Worm (Caenorhabditis elegans) whole organism, mixed stage, embryonic: ENCODE measurements around the gene dhs-21.

ENCODE experiments used
- blmp-1 ChIP-seq: fragments of 150-350 bp; optimal IDR thresholded peaks from 2 replicates; lab custom pipeline; 2014; ENCODE audit warnings: missing biosample characterization, missing genetic modification characterization
- ceh-39 ChIP-seq: fragments of 150-350 bp; optimal IDR thresholded peaks from 2 replicates; lab custom pipeline; 2014; ENCODE audit warnings: missing biosample characterization, missing genetic modification characterization
- ceh-43 ChIP-seq: fragments of 200-800 bp; sonication (Bioruptor generic); optimal IDR thresholded peaks from 2 replicates; lab custom pipeline; 2018; ENCODE audit warnings: mild to moderate bottlenecking, missing genetic modification characterization, moderate library complexity, missing compliant biosample characterization
- ceh-83 ChIP-seq: fragments of 200-800 bp; sonication (Bioruptor generic); optimal IDR thresholded peaks from 2 replicates; lab custom pipeline; 2018; ENCODE audit warnings: mild to moderate bottlenecking, missing genetic modification characterization, missing compliant biosample characterization
- ces-1 ChIP-seq: fragments of 150-350 bp; optimal IDR thresholded peaks from 2 replicates; lab custom pipeline; 2014; ENCODE audit warnings: missing biosample characterization, missing genetic modification reagents, missing genetic modification characterization
- flh-1 ChIP-seq: fragments of 200-800 bp; sonication (Bioruptor generic); optimal IDR thresholded peaks from 2 replicates; lab custom pipeline; 2018; ENCODE audit warnings: mild to moderate bottlenecking, missing genetic modification characterization, moderate library complexity, missing compliant biosample characterization
- lin-13 ChIP-seq: fragments of 150-350 bp; optimal IDR thresholded peaks from 2 replicates; lab custom pipeline; 2014; ENCODE audit warnings: missing biosample characterization, missing genetic modification characterization
- lin-32 ChIP-seq: fragments of 200-800 bp; sonication (Bioruptor generic); optimal IDR thresholded peaks from 2 replicates; lab custom pipeline; 2018; ENCODE audit warnings: mild to moderate bottlenecking, missing genetic modification characterization, missing compliant biosample characterization
- mls-2 ChIP-seq: sonication (generic microtip); optimal IDR thresholded peaks from 2 replicates; lab custom pipeline; 2016; ENCODE audit warnings: mild to moderate bottlenecking, missing genetic modification characterization, moderate library complexity, missing compliant biosample characterization
- nhr-2 ChIP-seq: fragments of 150-350 bp; optimal IDR thresholded peaks from 2 replicates; lab custom pipeline; 2014; ENCODE audit warnings: missing biosample characterization, missing genetic modification characterization
- pha-4 ChIP-seq: fragments of 150-350 bp; optimal IDR thresholded peaks from 2 replicates; lab custom pipeline; 2018; ENCODE audit warnings: missing biosample characterization, missing genetic modification reagents, missing genetic modification characterization

Gene dhs-21

DNA sequence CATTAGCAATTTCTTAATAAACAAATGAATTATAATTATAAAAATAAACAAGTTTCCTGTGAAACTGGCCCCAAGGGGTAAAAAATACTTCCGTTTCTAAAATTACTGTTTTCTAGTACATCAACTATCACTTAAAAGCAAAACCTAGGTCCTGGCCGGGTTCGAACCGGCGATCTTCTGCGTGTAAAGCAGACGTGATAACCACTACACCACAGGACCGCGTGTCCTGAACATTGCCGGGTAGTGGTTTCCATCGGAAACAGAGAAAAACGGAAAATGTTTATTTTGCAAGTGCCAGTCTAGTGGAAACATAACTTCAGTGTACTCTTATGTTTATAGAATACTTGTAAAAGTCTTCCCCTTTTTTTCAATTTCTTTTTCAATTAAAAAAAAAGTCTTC is 50.2 kb downstream of the dhs-21 start:
- no peak for TF ChIP-seq blmp-1 (tag; lab: Kevin White, UChicago)
- no peak for TF ChIP-seq ceh-43 (GFP tag; lab: Kevin White, UChicago)
- TF ChIP-seq lin-13 (tag; lab: Kevin White, UChicago) = no peak
- no peak for TF ChIP-seq flh-1 (GFP tag; lab: Kevin White, UChicago)
- no peak for TF ChIP-seq ceh-83 (GFP tag; lab: Kevin White, UChicago)
- TF ChIP-seq ceh-39 (tag; lab: Kevin White, UChicago) = no peak
- no peak for TF ChIP-seq mls-2
- no peak for TF ChIP-seq ces-1 (GFP tag; lab: Kevin White, UChicago)
- TF ChIP-seq lin-32 (GFP tag; lab: Kevin White, UChicago) = no peak
- no peak for TF ChIP-seq pha-4 (tag; lab: Kevin White, UChicago)
- TF ChIP-seq nhr-2 (tag; lab: Kevin White, UChicago) = no peak
